Worm (Caenorhabditis elegans) whole organism, late embryonic: ENCODE measurements around the gene srxa-6.

ENCODE experiments used
- K09A11.1 ChIP-seq: sonication (generic microtip); optimal IDR thresholded peaks from 2 replicates; lab custom pipeline; 2017; ENCODE audit warnings: antibody characterized with exemption, mild to moderate bottlenecking, missing genetic modification characterization, missing compliant biosample characterization; ENCODE audit not compliant: insufficient read depth
- Y22D7AL.16 ChIP-seq: sonication (generic microtip); optimal IDR thresholded peaks from 2 replicates; lab custom pipeline; 2016; ENCODE audit warnings: missing genetic modification characterization, missing compliant biosample characterization
- ama-1 ChIP-seq: fragments of 150-350 bp; optimal IDR thresholded peaks from 2 replicates; lab custom pipeline; 2014
- ceh-31 ChIP-seq: sonication (generic microtip); optimal IDR thresholded peaks from 2 replicates; lab custom pipeline; 2016; ENCODE audit warnings: missing genetic modification characterization, missing compliant biosample characterization
- elt-2 ChIP-seq: sonication (generic microtip); optimal IDR thresholded peaks from 2 replicates; lab custom pipeline; 2016; ENCODE audit warnings: missing genetic modification reagents, missing genetic modification characterization, missing compliant biosample characterization
- ets-4 ChIP-seq: sonication (generic microtip); optimal IDR thresholded peaks from 2 replicates; lab custom pipeline; 2016; ENCODE audit warnings: missing genetic modification characterization, missing compliant biosample characterization
- eyg-1 ChIP-seq: sonication (generic microtip); optimal IDR thresholded peaks from 2 replicates; lab custom pipeline; 2016; ENCODE audit warnings: missing genotype, missing genetic modification characterization, missing compliant biosample characterization
- fkh-10 ChIP-seq: fragments of 150-350 bp; optimal IDR thresholded peaks from 2 replicates; lab custom pipeline; 2014; ENCODE audit warnings: missing biosample characterization, missing genetic modification reagents, missing genetic modification characterization
- gmeb-2 ChIP-seq: sonication (generic microtip); optimal IDR thresholded peaks from 2 replicates; lab custom pipeline; 2016; ENCODE audit warnings: missing genetic modification characterization, inconsistent platforms, missing compliant biosample characterization
- hlh-30 ChIP-seq: sonication (generic microtip); optimal IDR thresholded peaks from 2 replicates; lab custom pipeline; 2017; ENCODE audit warnings: antibody characterized with exemption, missing genetic modification characterization, missing compliant biosample characterization; ENCODE audit not compliant: insufficient read depth
- lin-11 ChIP-seq: fragments of 200-800 bp; sonication (Bioruptor generic); optimal IDR thresholded peaks from 2 replicates; lab custom pipeline; 2018; ENCODE audit warnings: mild to moderate bottlenecking, missing genetic modification characterization, missing compliant biosample characterization
- pha-4 ChIP-seq: fragments of 150-350 bp; optimal IDR thresholded peaks from 2 replicates; lab custom pipeline; 2018; ENCODE audit warnings: missing biosample characterization, missing genetic modification reagents, missing genetic modification characterization
- unc-86 ChIP-seq: sonication (generic microtip); optimal IDR thresholded peaks from 2 replicates; lab custom pipeline; 2016; ENCODE audit warnings: missing genetic modification characterization, missing compliant biosample characterization

ce11 chrV:20731787-20732186 is 3.0 kb upstream of the srxa-6 start, which contains the start of gene srxa-1:
- TF ChIP-seq pha-4 (tag; lab: Kevin White, UChicago) (no peak), hlh-30 (tag; lab: Kevin White, UChicago) (no peak), gmeb-2 (tag; lab: Kevin White, UChicago) (no peak), ets-4 (tag; lab: Kevin White, UChicago) (no peak), elt-2 (tag; lab: Kevin White, UChicago) (no peak), Y22D7AL.16 (tag; lab: Kevin White, UChicago) (no peak), lin-11 (tag; lab: Kevin White, UChicago) (no peak), eyg-1 (tag; lab: Kevin White, UChicago) (no peak), unc-86 (no peak), ceh-31 (no peak), fkh-10 (GFP tag; lab: Kevin White, UChicago) (no peak), K09A11.1 (no peak), ama-1 (lab: Kevin White, UChicago) (no peak)
